Worm (Caenorhabditis elegans): ENCODE data around the gene F35C11.7.

Gene F35C11.7

DNA sequence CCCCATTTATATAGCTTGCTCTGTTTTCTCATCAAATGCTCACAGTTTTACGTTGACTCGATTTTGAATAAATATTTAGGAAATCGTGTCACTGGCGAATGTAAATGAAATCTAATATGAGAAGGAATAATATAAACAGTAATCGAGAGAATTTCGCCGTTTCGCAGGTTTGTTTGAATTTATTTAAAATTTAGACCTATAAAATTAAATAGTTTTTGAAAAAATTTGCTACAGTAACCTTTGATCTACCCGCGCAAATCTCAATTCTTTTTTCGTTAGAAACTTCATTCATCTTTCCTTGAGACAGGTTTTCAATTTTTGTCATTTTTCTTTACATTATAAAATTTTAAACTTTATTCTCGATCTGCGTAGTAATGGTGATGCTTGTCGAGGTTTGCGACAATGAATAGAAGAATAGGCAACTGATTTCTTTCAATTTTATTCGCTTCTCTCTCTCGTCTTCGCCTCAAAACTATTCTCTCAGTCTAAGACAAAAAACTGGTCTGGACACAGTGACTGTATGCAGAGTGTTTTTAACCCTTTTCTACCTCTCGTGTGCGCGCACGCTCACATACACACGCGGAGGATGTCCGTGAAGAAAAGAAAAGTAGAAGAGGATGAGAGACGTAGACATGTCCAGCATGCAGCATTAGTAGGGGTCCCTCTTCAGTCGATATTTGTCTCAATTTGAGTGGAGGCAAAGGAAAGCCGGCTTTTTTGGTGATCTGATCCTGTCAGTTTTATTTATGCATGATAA, 33.6 kb upstream of the F35C11.7 start, which contains the start of gene dab-1 (continued):
- no peak for TF ChIP-seq alr-1 (tag; optimal IDR thresholded peaks at IDR 0.05)
- TF ChIP-seq ceh-82 (tag; optimal IDR thresholded peaks at IDR 0.05): no peak
- no peak for TF ChIP-seq egl-27 (tag; optimal IDR thresholded peaks at IDR 0.05)
- no peak for TF ChIP-seq mbf-1 (tag; optimal IDR thresholded peaks at IDR 0.05)
- no peak for TF ChIP-seq dmd-4 (tag; optimal IDR thresholded peaks at IDR 0.05)
- TF ChIP-seq lin-11 (tag; optimal IDR thresholded peaks at IDR 0.05): no peak
- TF ChIP-seq lin-13 (GFP tag; optimal IDR thresholded peaks at IDR 0.05): no peak
- TF ChIP-seq nhr-6 (tag; optimal IDR thresholded peaks at IDR 0.05): no peak
- no peak for TF ChIP-seq ztf-11 (tag; optimal IDR thresholded peaks at IDR 0.05)
- TF ChIP-seq ztf-4 (tag; optimal IDR thresholded peaks at IDR 0.05): no peak
- no peak for TF ChIP-seq snpc-4 (tag; optimal IDR thresholded peaks at IDR 0.05)
- TF ChIP-seq aly-2 (tag; optimal IDR thresholded peaks at IDR 0.05): no peak
- peak; percentile 28 for TF ChIP-seq unc-55 (GFP tag; optimal IDR thresholded peaks at IDR 0.05)
- no peak for TF ChIP-seq unc-39 (tag; optimal IDR thresholded peaks at IDR 0.05)
- TF ChIP-seq nhr-10 (tag; optimal IDR thresholded peaks at IDR 0.05): no peak
- TF ChIP-seq nhr-237 (tag; optimal IDR thresholded peaks at IDR 0.05): no peak
- no peak for TF ChIP-seq lin-39 (tag; optimal IDR thresholded peaks at IDR 0.05)
- peak; percentile 61 for TF ChIP-seq sem-4 (tag; optimal IDR thresholded peaks at IDR 0.05)
- no peak for TF ChIP-seq ZK546.5 (tag; optimal IDR thresholded peaks at IDR 0.05)

DNA sequence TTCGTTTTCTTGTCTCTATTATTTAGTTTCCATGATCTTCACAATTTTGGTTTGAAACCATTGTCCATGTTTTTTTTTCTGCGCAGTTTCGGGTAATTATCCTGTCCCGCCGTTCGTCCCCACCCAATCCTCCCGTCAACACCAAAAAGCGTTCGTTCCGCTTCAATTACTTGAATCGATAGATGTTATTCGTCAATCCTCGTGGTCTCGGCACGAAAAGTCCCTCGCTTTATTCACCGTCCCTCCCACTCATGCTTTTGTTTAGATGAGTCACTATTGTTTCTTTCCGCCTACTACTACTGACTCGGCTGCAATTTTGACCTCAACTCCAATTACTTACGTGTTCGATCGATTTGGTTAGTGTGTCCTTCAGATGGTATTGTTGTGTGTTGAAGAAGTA, 32.7 kb upstream of the F35C11.7 start:
- TF ChIP-seq ztf-4 (tag; optimal IDR thresholded peaks at IDR 0.05) (no peak), nhr-12 (tag; optimal IDR thresholded peaks at IDR 0.05) (no peak), R02D3.7 (tag; optimal IDR thresholded peaks at IDR 0.05) (no peak), egl-27 (tag; optimal IDR thresholded peaks at IDR 0.05) (no peak), alr-1 (tag; optimal IDR thresholded peaks at IDR 0.05) (no peak), mdl-1 (tag; optimal IDR thresholded peaks at IDR 0.05) (no peak), ztf-11 (tag; optimal IDR thresholded peaks at IDR 0.05) (no peak), nhr-11 (tag; optimal IDR thresholded peaks at IDR 0.05) (no peak), sma-3 (GFP tag; optimal IDR thresholded peaks at IDR 0.05) (no peak), nhr-77 (tag; optimal IDR thresholded peaks at IDR 0.05) (no peak), dmd-4 (tag; optimal IDR thresholded peaks at IDR 0.05) (no peak), snpc-4 (tag; optimal IDR thresholded peaks at IDR 0.05) (no peak)

DNA sequence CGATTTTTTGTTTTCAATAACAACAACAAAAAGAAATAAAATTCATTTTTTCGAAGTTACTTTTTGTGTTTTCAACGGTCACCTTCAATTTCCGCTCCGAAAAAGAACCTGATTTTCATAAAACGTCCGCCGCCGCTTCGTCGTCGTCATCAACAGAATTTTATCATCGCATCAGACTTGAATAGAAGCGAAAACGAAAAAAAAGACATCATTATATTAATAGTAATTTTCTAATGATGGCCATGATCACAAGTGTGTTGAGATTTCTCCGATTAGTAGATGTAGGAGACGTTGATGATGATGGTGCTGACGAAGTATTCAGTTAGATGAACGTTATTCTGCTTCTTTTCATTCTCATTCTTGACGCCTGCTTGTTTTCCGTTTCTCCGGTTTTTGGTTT, 32.2 kb upstream of the F35C11.7 start:
- TF ChIP-seq alr-1 (tag; optimal IDR thresholded peaks at IDR 0.05): no peak
- no peak for TF ChIP-seq crh-2 (tag; optimal IDR thresholded peaks at IDR 0.05)
- no peak for TF ChIP-seq nhr-11 (tag; optimal IDR thresholded peaks at IDR 0.05)
- no peak for TF ChIP-seq ama-1 (optimal IDR thresholded peaks at IDR 0.05)
- TF ChIP-seq sma-3 (GFP tag; optimal IDR thresholded peaks at IDR 0.05): no peak
- TF ChIP-seq R02D3.7 (tag; optimal IDR thresholded peaks at IDR 0.05): no peak

DNA sequence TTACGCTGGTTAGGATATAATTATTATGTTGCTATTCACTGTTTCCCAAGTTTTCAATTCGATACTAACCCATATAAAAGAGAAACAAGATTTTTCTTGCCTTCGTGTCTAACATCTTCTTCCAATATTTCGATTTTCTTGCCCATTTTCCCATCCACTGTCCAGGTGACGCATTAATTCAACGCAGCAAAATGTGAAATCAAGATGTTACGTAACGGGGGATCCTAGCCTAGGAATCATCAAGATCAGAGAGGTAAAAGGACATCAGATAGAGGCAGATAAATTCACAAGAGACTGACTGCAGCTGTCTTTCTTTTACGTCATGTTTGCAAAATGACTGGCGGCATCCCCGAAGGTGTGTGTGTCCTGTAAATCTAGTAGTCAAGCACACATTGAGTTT, 31.5 kb upstream of the F35C11.7 start:
- no peak for TF ChIP-seq crh-2 (tag; optimal IDR thresholded peaks at IDR 0.05)
- TF ChIP-seq elt-3 (tag; optimal IDR thresholded peaks at IDR 0.05): no peak
- no peak for TF ChIP-seq ceh-16 (tag; optimal IDR thresholded peaks at IDR 0.05)
- TF ChIP-seq sem-4 (tag; optimal IDR thresholded peaks at IDR 0.05): no peak
- no peak for TF ChIP-seq mbf-1 (tag; optimal IDR thresholded peaks at IDR 0.05)
- TF ChIP-seq dmd-4 (tag; optimal IDR thresholded peaks at IDR 0.05): no peak
- peak; percentile 9 for TF ChIP-seq nhr-129 (tag; optimal IDR thresholded peaks at IDR 0.05)
- TF ChIP-seq nhr-23 (tag; optimal IDR thresholded peaks at IDR 0.05): no peak
- no peak for TF ChIP-seq ztf-4 (tag; optimal IDR thresholded peaks at IDR 0.05)
- no peak for TF ChIP-seq nhr-237 (tag; optimal IDR thresholded peaks at IDR 0.05)
- no peak for TF ChIP-seq sma-3 (GFP tag; optimal IDR thresholded peaks at IDR 0.05)
- no peak for TF ChIP-seq unc-55 (GFP tag; optimal IDR thresholded peaks at IDR 0.05)
- TF ChIP-seq snpc-4 (tag; optimal IDR thresholded peaks at IDR 0.05): no peak
- TF ChIP-seq fos-1 (tag; optimal IDR thresholded peaks at IDR 0.05): peak; percentile 8
- no peak for TF ChIP-seq nhr-12 (tag; optimal IDR thresholded peaks at IDR 0.05)
- TF ChIP-seq Y55F3AM.14 (GFP tag; optimal IDR thresholded peaks at IDR 0.05): no peak
- TF ChIP-seq blmp-1 (tag; optimal IDR thresholded peaks at IDR 0.05; ENCODE audit: insufficient read depth): no peak
- TF ChIP-seq elt-1 (tag; optimal IDR thresholded peaks at IDR 0.05): peak; percentile 3

Data from whole organism, L2 larva.